Worm (Caenorhabditis elegans): Measurements from ENCODE around the gene F39E9.6.
A peak's percentile ranks its signal among the peaks of the same experiment; 100 is the strongest.
"Not testable (repeated sequence)": the region's sequence is repeated elsewhere in the genome, so short reads cannot be mapped to it uniquely, and the experiment has no call there.

F39E9.6 gene

ce11 chrII:3295193-3295592 lies 18.1 kb downstream of the F39E9.6 start, which contains the start of gene btb-17:
btb-17 (plus strand) TSS chrII:3295405.
- no peak for TF ChIP-seq nhr-90 (tag; optimal IDR thresholded peaks at IDR 0.05)
- TF ChIP-seq lin-54 (GFP tag; optimal IDR thresholded peaks at IDR 0.05) = no peak
- no peak for TF ChIP-seq nfya-2 (GFP tag; IDR thresholded peaks at IDR 0.05)
- peak; percentile 35 for TF ChIP-seq nhr-80 (tag; optimal IDR thresholded peaks at IDR 0.05)
- TF ChIP-seq lsy-27 (tag; optimal IDR thresholded peaks at IDR 0.05; ENCODE audit: borderline replicate concordance, insufficient read depth) = no peak

- not testable (repeated sequence) for TF ChIP-seq dpl-1 (GFP tag; optimal IDR thresholded peaks at IDR 0.05); nhr-90 (tag; optimal IDR thresholded peaks at IDR 0.05); ztf-25 (GFP tag; IDR thresholded peaks at IDR 0.05)
Observed at ce11 chrII:3290544-3290943, 22.8 kb downstream of the F39E9.6 start, which contains the start of gene F39E9.14. F39E9.14 (minus strand) TSS chrII:3290644.

ce11 chrII:3287073-3287472 lies 26.3 kb downstream of the F39E9.6 start, which contains the start of gene sri-63:
sri-63 (plus strand) TSS chrII:3287373.
- TF ChIP-seq snpc-1.3 (tag; optimal IDR thresholded peaks at IDR 0.05; ENCODE audit: insufficient read depth) (no peak), dox-1 (GFP tag; IDR thresholded peaks at IDR 0.05) (no peak), atf-7 (tag; optimal IDR thresholded peaks at IDR 0.05) (no peak), F55B11.4 (tag; optimal IDR thresholded peaks at IDR 0.05; ENCODE audit: borderline replicate concordance, insufficient read depth) (no peak), hlh-26 (GFP tag; conservative IDR thresholded peaks at IDR 0.05) (no peak), ztf-28 (GFP tag; IDR thresholded peaks at IDR 0.05) (no peak), B0019.2 (GFP tag; conservative IDR thresholded peaks at IDR 0.05) (no peak), ceh-91 (GFP tag; IDR thresholded peaks at IDR 0.05) (no peak), pbrm-1 (GFP tag; IDR thresholded peaks at IDR 0.05) (no peak), F37B4.10 (GFP tag; IDR thresholded peaks at IDR 0.05) (no peak), K11D2.4 (GFP tag; IDR thresholded peaks at IDR 0.05) (no peak), ceh-79 (tag; optimal IDR thresholded peaks at IDR 0.05) (no peak), pha-4 (tag; optimal IDR thresholded peaks at IDR 0.05) (no peak), F52B5.7 (tag; optimal IDR thresholded peaks at IDR 0.05) (no peak), xnd-1 (tag; optimal IDR thresholded peaks at IDR 0.05) (no peak), sdz-38 (tag; optimal IDR thresholded peaks at IDR 0.05) (no peak)

ce11 chrII:3284558-3284957 lies 28.8 kb downstream of the F39E9.6 start, which contains the start of gene scl-15:
scl-15 (minus strand) TSS chrII:3284658.
- TF ChIP-seq K11D2.4 (GFP tag; IDR thresholded peaks at IDR 0.05) (no peak), dox-1 (GFP tag; IDR thresholded peaks at IDR 0.05) (no peak), gei-17 (GFP tag; optimal IDR thresholded peaks at IDR 0.05) (no peak), athp-1 (tag; optimal IDR thresholded peaks at IDR 0.05) (no peak), sea-2 (GFP tag; IDR thresholded peaks at IDR 0.05) (no peak), mel-28 (tag; optimal IDR thresholded peaks at IDR 0.05; ENCODE audit: borderline replicate concordance) (no peak), F37B4.10 (GFP tag; IDR thresholded peaks at IDR 0.05) (no peak)

ce11 chrII:3282353-3282752 lies 31.0 kb downstream of the F39E9.6 start, which contains the start of gene nep-13:
nep-13 (plus strand) TSS chrII:3282653.
- TF ChIP-seq attf-6 (GFP tag; IDR thresholded peaks at IDR 0.05) (no peak), F23B12.7 (tag; optimal IDR thresholded peaks at IDR 0.05; ENCODE audit: insufficient read depth) (no peak), repo-1 (tag; optimal IDR thresholded peaks at IDR 0.05) (no peak), ztf-28 (GFP tag; IDR thresholded peaks at IDR 0.05) (no peak), F33H1.4 (GFP tag; IDR thresholded peaks at IDR 0.05) (no peak), cebp-1 (GFP tag; IDR thresholded peaks at IDR 0.05) (no peak), cebp-1 (tag; optimal IDR thresholded peaks at IDR 0.05) (no peak), pha-4 (tag; optimal IDR thresholded peaks at IDR 0.05) (no peak)

Data from whole organism, young adult.